Fruit fly (Drosophila melanogaster) whole organism, embryonic: ENCODE data around the gene PGAP2.
A peak's percentile ranks its signal among the peaks of the same experiment; 100 is the strongest.

Experiments used
- Asciz ChIP-seq: fragments of 200-800 bp; sonication (Bioruptor generic); optimal IDR thresholded peaks from 2 replicates; lab custom pipeline; 2017; ENCODE audit warnings: missing biosample characterization, mild to moderate bottlenecking, missing genetic modification characterization, missing genetic modification reagents
- Bdp1 ChIP-seq: fragments of 200-800 bp; sonication (Bioruptor generic); optimal IDR thresholded peaks from 3 replicates; lab custom pipeline; 2016; ENCODE audit warnings: missing biosample characterization, missing genetic modification characterization
- CG10321 ChIP-seq: fragments of 200-800 bp; sonication (Bioruptor generic); IDR thresholded peaks from 2 replicates; pipeline ENCODE4 v1.3.6; 2022; ENCODE audit warnings: missing biosample characterization, missing genetic modification characterization
- CG10959 ChIP-seq: fragments of 200-800 bp; sonication (Bioruptor generic); IDR thresholded peaks from 2 replicates; pipeline ENCODE4 v1.3.6; 2022; ENCODE audit warnings: missing biosample characterization, missing genetic modification characterization
- CG11085 ChIP-seq: fragments of 200-800 bp; sonication (Bioruptor generic); IDR thresholded peaks from 2 replicates; pipeline ENCODE4 v1.3.6; 2022; ENCODE audit warnings: missing biosample characterization, missing genetic modification characterization
- CG11247 ChIP-seq: fragments of 200-800 bp; sonication (Bioruptor generic); IDR thresholded peaks from 2 replicates; pipeline ENCODE4 v1.3.6; 2022; ENCODE audit warnings: missing biosample characterization, missing genetic modification characterization
- CG11456 ChIP-seq: fragments of 200-800 bp; sonication (Bioruptor generic); IDR thresholded peaks from 3 replicates; pipeline ENCODE4 v1.3.6; 2022; ENCODE audit warnings: missing biosample characterization, missing genetic modification characterization
- CG11695 ChIP-seq: fragments of 200-800 bp; sonication (Bioruptor generic); IDR thresholded peaks from 3 replicates; pipeline ENCODE4 v1.3.6; 2022; ENCODE audit warnings: missing biosample characterization, missing genetic modification characterization
- CG14965 ChIP-seq: fragments of 200-800 bp; sonication (Bioruptor generic); optimal IDR thresholded peaks from 2 replicates; lab custom pipeline; 2016; ENCODE audit warnings: missing biosample characterization, missing genetic modification characterization, borderline replicate concordance
- CG15514 ChIP-seq: fragments of 200-800 bp; sonication (Bioruptor generic); optimal IDR thresholded peaks from 3 replicates; lab custom pipeline; 2017; ENCODE audit warnings: missing biosample characterization, missing genetic modification characterization, mild to moderate bottlenecking, moderate library complexity, missing genetic modification reagents
- CG15696 ChIP-seq: fragments of 200-800 bp; sonication (Bioruptor generic); optimal IDR thresholded peaks from 2 replicates; lab custom pipeline; 2019; ENCODE audit warnings: missing biosample characterization, mild to moderate bottlenecking, missing genetic modification characterization, moderate library complexity
- CG1603 ChIP-seq: fragments of 200-800 bp; sonication (Bioruptor generic); optimal IDR thresholded peaks from 2 replicates; lab custom pipeline; 2019; ENCODE audit warnings: missing biosample characterization, mild to moderate bottlenecking, missing genetic modification characterization, moderate library complexity
- CG16779 ChIP-seq: fragments of 200-800 bp; sonication (Bioruptor generic); IDR thresholded peaks from 2 replicates; pipeline ENCODE4 v1.3.6; 2022; ENCODE audit warnings: missing biosample characterization, missing genetic modification characterization
- CG17385 ChIP-seq: fragments of 200-800 bp; sonication (Bioruptor generic); optimal IDR thresholded peaks from 3 replicates; lab custom pipeline; 2018; ENCODE audit warnings: missing biosample characterization, mild to moderate bottlenecking, missing genetic modification characterization
- CG18262 ChIP-seq: fragments of 200-800 bp; optimal IDR thresholded peaks from 3 replicates; lab custom pipeline; 2019; ENCODE audit warnings: missing biosample characterization, mild to moderate bottlenecking, missing genetic modification characterization, moderate library complexity
- CG2199 ChIP-seq: fragments of 200-800 bp; sonication (Bioruptor generic); IDR thresholded peaks from 3 replicates; pipeline ENCODE4 v1.3.6; 2022; ENCODE audit warnings: missing biosample characterization, missing genetic modification characterization
- CG2712 ChIP-seq: fragments of 200-800 bp; optimal IDR thresholded peaks from 3 replicates; lab custom pipeline; 2019; ENCODE audit warnings: missing biosample characterization, mild to moderate bottlenecking, missing genetic modification characterization, moderate library complexity
- CG31388 ChIP-seq: fragments of 200-800 bp; sonication (Bioruptor generic); optimal IDR thresholded peaks from 2 replicates; lab custom pipeline; 2016; ENCODE audit warnings: missing biosample characterization, missing genetic modification characterization
- CG34376 ChIP-seq: fragments of 200-800 bp; sonication (Bioruptor generic); optimal IDR thresholded peaks from 2 replicates; lab custom pipeline; 2018; ENCODE audit warnings: missing biosample characterization, mild to moderate bottlenecking, missing genetic modification characterization
- CG4424 ChIP-seq: fragments of 200-800 bp; sonication (Bioruptor generic); optimal IDR thresholded peaks from 3 replicates; lab custom pipeline; 2016; ENCODE audit warnings: missing biosample characterization, missing genetic modification characterization
- CG5245 ChIP-seq: fragments of 200-800 bp; sonication (Bioruptor generic); optimal IDR thresholded peaks from 3 replicates; lab custom pipeline; 2016; ENCODE audit warnings: missing biosample characterization, missing genetic modification characterization
- CG5953 ChIP-seq: fragments of 200-800 bp; sonication (Bioruptor generic); IDR thresholded peaks from 2 replicates; pipeline ENCODE4 v1.3.6; 2022; ENCODE audit warnings: missing biosample characterization, missing genetic modification characterization
- CG6654 ChIP-seq: fragments of 200-800 bp; sonication (Bioruptor generic); optimal IDR thresholded peaks from 2 replicates; lab custom pipeline; 2017; ENCODE audit warnings: missing biosample characterization, mild to moderate bottlenecking, missing genetic modification characterization
- CG6765 ChIP-seq: fragments of 200-800 bp; sonication (Bioruptor generic); optimal IDR thresholded peaks from 3 replicates; lab custom pipeline; 2017; ENCODE audit warnings: missing biosample characterization, mild to moderate bottlenecking, missing genetic modification characterization
- Camta ChIP-seq: fragments of 200-800 bp; sonication (Bioruptor generic); optimal IDR thresholded peaks from 2 replicates; lab custom pipeline; 2016; ENCODE audit warnings: missing biosample characterization, missing genetic modification characterization
- CoRest ChIP-seq: fragments of 200-800 bp; sonication (Bioruptor generic); optimal IDR thresholded peaks from 3 replicates; lab custom pipeline; 2018; ENCODE audit warnings: missing biosample characterization, mild to moderate bottlenecking, missing genetic modification characterization, moderate library complexity
- D19B ChIP-seq: fragments of 200-800 bp; sonication (Bioruptor generic); optimal IDR thresholded peaks from 2 replicates; lab custom pipeline; 2017; ENCODE audit warnings: missing biosample characterization, mild to moderate bottlenecking, missing genetic modification characterization
- Dad ChIP-seq: fragments of 200-800 bp; sonication (Bioruptor generic); optimal IDR thresholded peaks from 3 replicates; lab custom pipeline; 2016; ENCODE audit warnings: missing biosample characterization, missing genetic modification characterization
- HLHmδ ChIP-seq: fragments of 200-800 bp; sonication (Bioruptor generic); optimal IDR thresholded peaks from 2 replicates; lab custom pipeline; 2018; ENCODE audit warnings: missing biosample characterization, mild to moderate bottlenecking, missing genetic modification characterization, moderate library complexity
- Hr51 ChIP-seq, 2 experiments: fragments of 200-800 bp; sonication (Bioruptor generic); optimal IDR thresholded peaks; 2 replicates in 1 of 2; 3 replicates in 1 of 2; lab custom pipeline; 2016 to 2018; ENCODE audit warnings: missing biosample characterization in 2 of 2, missing genetic modification characterization in 2 of 2, mild to moderate bottlenecking in 1 of 2, moderate library complexity in 1 of 2
- Lpt ChIP-seq: fragments of >200 bp; optimal IDR thresholded peaks from 2 replicates; lab custom pipeline; 2018; ENCODE audit warnings: missing biosample characterization, missing genetic modification characterization
- MTF-1 ChIP-seq: fragments of 200-800 bp; sonication (Bioruptor generic); optimal IDR thresholded peaks from 2 replicates; lab custom pipeline; 2018; ENCODE audit warnings: missing biosample characterization, mild to moderate bottlenecking, missing genetic modification characterization, borderline replicate concordance
- Max ChIP-seq: fragments of 200-800 bp; sonication (Bioruptor generic); optimal IDR thresholded peaks from 2 replicates; lab custom pipeline; 2016; ENCODE audit warnings: missing biosample characterization, mild to moderate bottlenecking, missing genetic modification characterization
- Nf-YB ChIP-seq: fragments of 200-800 bp; sonication (Bioruptor generic); optimal IDR thresholded peaks from 3 replicates; lab custom pipeline; 2019; ENCODE audit warnings: missing biosample characterization, mild to moderate bottlenecking, missing genetic modification characterization, moderate library complexity
- Oaz ChIP-seq: fragments of 200-800 bp; sonication (Bioruptor generic); IDR thresholded peaks from 2 replicates; pipeline ENCODE4 v1.3.6; 2022; ENCODE audit warnings: missing biosample characterization, missing genetic modification characterization
- Optix ChIP-seq: fragments of 200-800 bp; sonication (Bioruptor generic); IDR thresholded peaks from 3 replicates; pipeline ENCODE4 v1.3.6; 2022; ENCODE audit warnings: missing biosample characterization, missing genetic modification characterization
- Rfx ChIP-seq: fragments of 200-800 bp; sonication (Bioruptor generic); IDR thresholded peaks from 2 replicates; pipeline ENCODE4 v1.3.6; 2022; ENCODE audit warnings: missing biosample characterization, missing genetic modification characterization
- Rx ChIP-seq: fragments of 200-800 bp; sonication (Bioruptor generic); IDR thresholded peaks from 2 replicates; pipeline ENCODE4 v1.3.6; 2022; ENCODE audit warnings: missing biosample characterization, missing genetic modification characterization
- Tbp ChIP-seq: fragments of >200 bp; optimal IDR thresholded peaks from 2 replicates; lab custom pipeline; 2018; ENCODE audit warnings: missing biosample characterization, missing genetic modification characterization
- bcd ChIP-seq: fragments of 200-800 bp; sonication (Bioruptor generic); optimal IDR thresholded peaks from 2 replicates; lab custom pipeline; 2017; ENCODE audit warnings: missing biosample characterization, mild to moderate bottlenecking, missing genetic modification characterization
- bigmax ChIP-seq: fragments of 200-800 bp; sonication (Bioruptor generic); optimal IDR thresholded peaks from 2 replicates; lab custom pipeline; 2018; ENCODE audit warnings: missing biosample characterization, mild to moderate bottlenecking, missing genetic modification characterization
- bowl ChIP-seq: fragments of 200-800 bp; sonication (Bioruptor generic); IDR thresholded peaks from 2 replicates; pipeline ENCODE4 v1.3.6; 2022; ENCODE audit warnings: missing biosample characterization, missing genetic modification characterization
- dan ChIP-seq: fragments of 200-800 bp; sonication (Bioruptor generic); IDR thresholded peaks from 2 replicates; pipeline ENCODE4 v1.3.6; 2022; ENCODE audit warnings: missing biosample characterization, missing genetic modification characterization
- dysf ChIP-seq: fragments of 200-800 bp; sonication (Bioruptor generic); IDR thresholded peaks from 3 replicates; pipeline ENCODE4 v1.3.6; 2022; ENCODE audit warnings: missing biosample characterization, missing genetic modification characterization
- grau ChIP-seq: fragments of 200-800 bp; optimal IDR thresholded peaks from 3 replicates; lab custom pipeline; 2019; ENCODE audit warnings: missing biosample characterization, mild to moderate bottlenecking, missing genetic modification characterization, moderate library complexity
- lilli ChIP-seq: fragments of 200-800 bp; sonication (Bioruptor generic); optimal IDR thresholded peaks from 3 replicates; lab custom pipeline; 2016; ENCODE audit warnings: missing biosample characterization, missing genetic modification characterization
- lola ChIP-seq, 3 experiments: fragments of >200 bp in 2 of 3; fragments of 200-800 bp in 1 of 3; sonication (Bioruptor generic) in 1 of 3; optimal IDR thresholded peaks; 2 replicates each; lab custom pipeline; 2017 to 2019; ENCODE audit warnings: missing biosample characterization in 3 of 3, missing genetic modification characterization in 3 of 3, mild to moderate bottlenecking in 1 of 3, moderate library complexity in 1 of 3
- sens-2 ChIP-seq: fragments of 200-800 bp; sonication (Bioruptor generic); IDR thresholded peaks from 2 replicates; pipeline ENCODE4 v1.3.6; 2022; ENCODE audit warnings: missing biosample characterization, missing genetic modification characterization
- sima ChIP-seq: fragments of 200-800 bp; sonication (Bioruptor generic); optimal IDR thresholded peaks from 2 replicates; lab custom pipeline; 2016; ENCODE audit warnings: missing biosample characterization, missing genetic modification characterization
- ssp ChIP-seq: fragments of 200-800 bp; sonication (Bioruptor generic); IDR thresholded peaks from 2 replicates; pipeline ENCODE4 v1.3.6; 2022; ENCODE audit warnings: missing biosample characterization, missing genetic modification characterization
- zf30C ChIP-seq: fragments of 200-800 bp; sonication (Bioruptor generic); optimal IDR thresholded peaks from 3 replicates; lab custom pipeline; 2018; ENCODE audit warnings: missing biosample characterization, mild to moderate bottlenecking, missing genetic modification characterization

Gene PGAP2

dm6 chr2L:865851-866250 is 46.5 kb upstream of the PGAP2 start (continued):
- TF ChIP-seq CG17385 (GFP tag; lab: Kevin White, UChicago) (peak; percentile 93), Rfx (GFP tag; lab: Robert Waterston, UW) (peak; percentile 98), CoRest (peak; percentile 96), sima (GFP tag; lab: Kevin White, UChicago) (peak; percentile 88), bowl (GFP tag; lab: Robert Waterston, UW) (peak; percentile 92), HLHmδ (GFP tag; lab: Kevin White, UChicago) (no peak), zf30C (GFP tag; lab: Kevin White, UChicago) (peak; percentile 83), grau (peak; percentile 94), Camta (GFP tag; lab: Kevin White, UChicago) (peak; percentile 94), bcd (GFP tag; lab: Kevin White, UChicago) (peak; percentile 96), Dad (peak; percentile 94), CG1603 (tag; lab: Kevin White, UChicago) (peak; percentile 97), CG2712 (tag; lab: Kevin White, UChicago) (peak; percentile 97), CG16779 (GFP tag; lab: Robert Waterston, UW) (peak; percentile 95), CG5245 (peak; percentile 97), CG14965 (GFP tag; lab: Kevin White, UChicago) (peak; percentile 72), Optix (GFP tag; lab: Robert Waterston, UW) (peak; percentile 95), ssp (peak; percentile 90), CG11085 (GFP tag; lab: Robert Waterston, UW) (peak; percentile 89), CG10959 (GFP tag; lab: Robert Waterston, UW) (peak; percentile 91), CG15696 (peak; percentile 91), CG15514 (GFP tag; lab: Kevin White, UChicago) (peak; percentile 85), sens-2 (GFP tag; lab: Robert Waterston, UW) (peak; percentile 95), CG11247 (peak; percentile 95), Hr51 (GFP tag; optimal IDR thresholded peaks at IDR 0.05; lab: Kevin White, UChicago) (peak; percentile 94 to 97), CG10321 (GFP tag; lab: Robert Waterston, UW) (peak; percentile 79), Bdp1 (GFP tag; lab: Kevin White, UChicago) (peak; percentile 86), CG6765 (GFP tag; lab: Kevin White, UChicago) (peak; percentile 80), D19B (GFP tag; lab: Kevin White, UChicago) (peak; percentile 78), Max (GFP tag; lab: Kevin White, UChicago) (peak; percentile 96), Rx (GFP tag; lab: Robert Waterston, UW) (peak; percentile 96), CG6654 (GFP tag; lab: Kevin White, UChicago) (peak; percentile 77), MTF-1 (GFP tag; lab: Kevin White, UChicago) (peak; percentile 93), lilli (GFP tag; lab: Kevin White, UChicago) (peak; percentile 98), CG18262 (tag; lab: Kevin White, UChicago) (peak; percentile 95), dysf (GFP tag; lab: Robert Waterston, UW) (peak; percentile 97), lola (GFP tag; optimal IDR thresholded peaks at IDR 0.05; lab: Kevin White, UChicago) (peak in 1 of 3 experiments; percentile 93), bigmax (GFP tag; lab: Kevin White, UChicago) (peak; percentile 69), CG4424 (GFP tag; lab: Kevin White, UChicago) (peak; percentile 97), Nf-YB (peak; percentile 84), CG11456 (GFP tag; lab: Robert Waterston, UW) (peak; percentile 97), CG34376 (GFP tag; lab: Kevin White, UChicago) (peak; percentile 84), Tbp (no peak), dan (peak; percentile 80), CG5953 (peak; percentile 95), Oaz (GFP tag; lab: Robert Waterston, UW) (peak; percentile 93), CG11695 (GFP tag; lab: Robert Waterston, UW) (peak; percentile 94), CG2199 (peak; percentile 96), Lpt (GFP tag; lab: Kevin White, UChicago) (no peak), Asciz (GFP tag; lab: Kevin White, UChicago) (peak; percentile 95), CG31388 (GFP tag; lab: Kevin White, UChicago) (peak; percentile 87)
